Worm (Caenorhabditis elegans) whole organism, midembryonic: ENCODE results near the gene T27A8.3.

ENCODE experiments used
- flt-1 ChIP-seq: fragments of 200-800 bp; sonication (Bioruptor generic); IDR thresholded peaks from 2 replicates; pipeline ENCODE4 v1.3.6; 2022; ENCODE audit warnings: missing genetic modification characterization, missing compliant biosample characterization
- klf-2 ChIP-seq: fragments of 200-800 bp; sonication (Bioruptor generic); conservative IDR thresholded peaks from 2 replicates; pipeline ENCODE4 v1.3.6; 2022; ENCODE audit warnings: missing genetic modification reagents, missing genetic modification characterization, missing compliant biosample characterization

DNA sequence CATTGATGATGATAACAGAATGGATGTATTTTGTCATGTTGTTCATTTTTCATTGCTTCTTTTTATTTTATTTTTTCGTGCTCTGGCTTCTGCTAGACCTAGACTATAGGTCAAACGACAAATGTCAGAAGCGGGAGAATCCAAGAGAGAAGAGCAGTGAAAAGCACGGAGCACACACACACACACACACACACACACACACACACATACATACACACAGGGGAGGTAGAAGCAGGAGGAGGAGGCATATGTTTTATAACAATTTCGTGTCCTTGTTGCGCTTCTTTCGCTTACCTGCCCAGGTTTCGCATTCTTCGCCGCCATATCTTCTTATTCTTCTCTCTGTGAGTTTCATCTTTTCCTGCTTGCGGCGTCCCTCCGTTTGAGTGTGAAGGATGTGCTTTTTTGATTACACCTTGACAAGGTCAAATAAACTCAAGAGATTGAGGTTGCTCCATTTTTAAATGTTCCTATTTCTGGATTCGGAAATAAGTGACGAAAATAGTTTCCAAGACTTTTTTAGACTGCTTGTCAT, 35.7 kb downstream of the T27A8.3 start:
- TF ChIP-seq klf-2 (no peak), flt-1 (GFP tag; lab: Robert Waterston, UW) (no peak)
